Worm (Caenorhabditis elegans) whole organism, L4 larva: ENCODE results near the gene ztf-1.

Experiments
- F37D6.2 ChIP-seq: sonication (generic microtip); optimal IDR thresholded peaks from 2 replicates; lab custom pipeline; 2016; ENCODE audit warnings: mild to moderate bottlenecking, missing genetic modification characterization, missing compliant biosample characterization
- T20F7.1 ChIP-seq: fragments of 200-800 bp; sonication (Bioruptor generic); optimal IDR thresholded peaks from 2 replicates; lab custom pipeline; 2018; ENCODE audit warnings: mild to moderate bottlenecking, missing genetic modification characterization, missing compliant biosample characterization
- Y48G9A.11 ChIP-seq: fragments of 200-800 bp; sonication (Bioruptor generic); IDR thresholded peaks from 2 replicates; pipeline ENCODE4 v1.3.6; 2022; ENCODE audit warnings: missing genetic modification reagents, missing genetic modification characterization, missing compliant biosample characterization
- ZK546.5 ChIP-seq, 2 experiments: sonication (generic microtip); optimal IDR thresholded peaks; 2 replicates each; lab custom pipeline; 2017; ENCODE audit warnings: missing biosample characterization in 2 of 2, missing genetic modification characterization in 2 of 2
- aha-1 ChIP-seq: fragments of 150-350 bp; peaks from one replicate; lab custom pipeline; 2014; ENCODE audit warnings: missing biosample characterization, missing genetic modification characterization
- aly-2 ChIP-seq: sonication (generic microtip); optimal IDR thresholded peaks from 2 replicates; lab custom pipeline; 2018; ENCODE audit warnings: missing biosample characterization, missing genetic modification characterization
- ama-1 ChIP-seq: fragments of 150-350 bp; optimal IDR thresholded peaks from 2 replicates; lab custom pipeline; 2014; ENCODE audit warnings: inconsistent platforms, mixed read lengths
- ceh-20 ChIP-seq: fragments of 200-800 bp; sonication (Bioruptor generic); IDR thresholded peaks from 2 replicates; pipeline ENCODE4 v1.3.6; 2022; ENCODE audit warnings: missing genetic modification reagents, missing genetic modification characterization, missing compliant biosample characterization
- ceh-82 ChIP-seq: sonication (generic microtip); optimal IDR thresholded peaks from 2 replicates; lab custom pipeline; 2017; ENCODE audit warnings: missing biosample characterization, missing genetic modification characterization
- cey-2 ChIP-seq: sonication (generic microtip); optimal IDR thresholded peaks from 3 replicates; lab custom pipeline; 2017; ENCODE audit warnings: missing genetic modification characterization, mild to moderate bottlenecking, missing compliant biosample characterization, antibody characterized with exemption, borderline replicate concordance; ENCODE audit not compliant: insufficient read depth
- daf-12 ChIP-seq: fragments of 150-350 bp; optimal IDR thresholded peaks from 2 replicates; lab custom pipeline; 2014; ENCODE audit warnings: missing biosample characterization, missing genetic modification reagents, missing genetic modification characterization
- daf-16 ChIP-seq, 3 experiments: sonication (generic microtip); optimal IDR thresholded peaks; 2 replicates each; lab custom pipeline; 2016 to 2017; ENCODE audit warnings: missing genetic modification characterization in 3 of 3, missing genetic modification reagents in 3 of 3, mild to moderate bottlenecking in 2 of 3, missing compliant biosample characterization in 2 of 3, missing biosample characterization in 1 of 3, moderate library complexity in 1 of 3
- daf-8 ChIP-seq: fragments of 200-800 bp; sonication (Bioruptor generic); IDR thresholded peaks from 2 replicates; pipeline ENCODE4 v1.3.6; 2022; ENCODE audit warnings: missing genetic modification characterization, missing compliant biosample characterization
- dmd-6 ChIP-seq: fragments of 200-800 bp; sonication (Bioruptor generic); IDR thresholded peaks from 2 replicates; pipeline ENCODE4 v1.3.6; 2022; ENCODE audit warnings: missing genetic modification reagents, missing genetic modification characterization, missing compliant biosample characterization
- dmd-8 ChIP-seq: fragments of 200-800 bp; sonication (Bioruptor generic); IDR thresholded peaks from 2 replicates; pipeline ENCODE4 v1.3.6; 2022; ENCODE audit warnings: missing genetic modification characterization, missing compliant biosample characterization
- dpl-1 ChIP-seq: fragments of 150-350 bp; optimal IDR thresholded peaks from 2 replicates; lab custom pipeline; 2014; ENCODE audit warnings: missing biosample characterization, missing genetic modification reagents, missing genetic modification characterization
- egl-43 ChIP-seq: fragments of 200-800 bp; sonication (Bioruptor generic); IDR thresholded peaks from 2 replicates; pipeline ENCODE4 v1.3.6; 2022; ENCODE audit warnings: missing genetic modification reagents, missing genetic modification characterization, missing compliant biosample characterization
- fkh-10 ChIP-seq: fragments of 150-350 bp; optimal IDR thresholded peaks from 2 replicates; lab custom pipeline; 2014; ENCODE audit warnings: missing biosample characterization, missing genetic modification reagents, missing genetic modification characterization
- hlh-11 ChIP-seq: fragments of 200-800 bp; sonication (Bioruptor generic); optimal IDR thresholded peaks from 2 replicates; lab custom pipeline; 2018; ENCODE audit warnings: mild to moderate bottlenecking, missing genetic modification characterization, missing compliant biosample characterization
- hmg-1.1 ChIP-seq: fragments of 200-800 bp; sonication (Bioruptor generic); IDR thresholded peaks from 2 replicates; pipeline ENCODE4 v1.3.6; 2022; ENCODE audit warnings: missing genetic modification reagents, missing genetic modification characterization, missing compliant biosample characterization
- lin-13 ChIP-seq: fragments of 150-350 bp; optimal IDR thresholded peaks from 2 replicates; lab custom pipeline; 2014; ENCODE audit warnings: missing biosample characterization, missing genetic modification reagents, missing genetic modification characterization
- lir-3 ChIP-seq: sonication (generic microtip); optimal IDR thresholded peaks from 2 replicates; lab custom pipeline; 2016; ENCODE audit warnings: mild to moderate bottlenecking, missing genetic modification characterization, missing compliant biosample characterization
- lsy-2 ChIP-seq, 2 experiments: fragments of 150-350 bp in 1 of 2; sonication (generic microtip) in 1 of 2; optimal IDR thresholded peaks; 2 replicates each; lab custom pipeline; 2014 to 2017; ENCODE audit warnings: missing biosample characterization in 2 of 2, missing genetic modification characterization in 2 of 2
- madf-9 ChIP-seq: fragments of 200-800 bp; sonication (Bioruptor generic); conservative IDR thresholded peaks from 2 replicates; pipeline ENCODE4 v1.3.6; 2022; ENCODE audit warnings: missing genetic modification reagents, missing genetic modification characterization, missing compliant biosample characterization
- mdl-1 ChIP-seq, 2 experiments: fragments of 150-350 bp in 1 of 2; sonication (generic microtip) in 1 of 2; optimal IDR thresholded peaks; 2 replicates each; lab custom pipeline; 2014 to 2017; ENCODE audit warnings: missing biosample characterization in 2 of 2, missing genetic modification characterization in 2 of 2
- mes-2 ChIP-seq: sonication (generic microtip); optimal IDR thresholded peaks from 2 replicates; lab custom pipeline; 2016; ENCODE audit warnings: missing genotype, mild to moderate bottlenecking, missing genetic modification characterization, missing compliant biosample characterization; ENCODE audit not compliant: poor library complexity, severe bottlenecking
- mxl-2 ChIP-seq: fragments of 200-800 bp; sonication (Bioruptor generic); conservative IDR thresholded peaks from 2 replicates; pipeline ENCODE4 v1.3.6; 2022; ENCODE audit warnings: missing genetic modification reagents, missing genetic modification characterization, missing compliant biosample characterization
- mxl-3 ChIP-seq: fragments of 200-800 bp; sonication (Bioruptor generic); optimal IDR thresholded peaks from 2 replicates; lab custom pipeline; 2018; ENCODE audit warnings: mild to moderate bottlenecking, missing genetic modification characterization, missing compliant biosample characterization
- nhr-102 ChIP-seq: sonication (generic microtip); optimal IDR thresholded peaks from 2 replicates; lab custom pipeline; 2016; ENCODE audit warnings: mild to moderate bottlenecking, missing genetic modification characterization, moderate library complexity, missing compliant biosample characterization
- nhr-11 ChIP-seq: fragments of 150-350 bp; optimal IDR thresholded peaks from 2 replicates; lab custom pipeline; 2014; ENCODE audit warnings: missing biosample characterization, missing genetic modification characterization
- nhr-111 ChIP-seq: fragments of 200-800 bp; sonication (Bioruptor generic); optimal IDR thresholded peaks from 2 replicates; lab custom pipeline; 2018; ENCODE audit warnings: mild to moderate bottlenecking, missing genetic modification characterization, missing compliant biosample characterization
- nhr-25 ChIP-seq: sonication (generic microtip); optimal IDR thresholded peaks from 2 replicates; lab custom pipeline; 2017; ENCODE audit warnings: missing genetic modification characterization, mild to moderate bottlenecking, missing compliant biosample characterization, antibody characterized with exemption, moderate library complexity, borderline replicate concordance; ENCODE audit not compliant: insufficient read depth
- nhr-28 ChIP-seq: fragments of 150-350 bp; optimal IDR thresholded peaks from 2 replicates; lab custom pipeline; 2014; ENCODE audit warnings: missing biosample characterization, missing genetic modification characterization
- nhr-48 ChIP-seq: sonication (generic microtip); optimal IDR thresholded peaks from 2 replicates; lab custom pipeline; 2016; ENCODE audit warnings: mild to moderate bottlenecking, missing genetic modification characterization, missing compliant biosample characterization
- nhr-77 ChIP-seq: fragments of 150-350 bp; optimal IDR thresholded peaks from 2 replicates; lab custom pipeline; 2014; ENCODE audit warnings: missing biosample characterization, missing genetic modification characterization
- pqm-1 ChIP-seq: sonication (generic microtip); optimal IDR thresholded peaks from 2 replicates; lab custom pipeline; 2017; ENCODE audit warnings: missing biosample characterization, missing genetic modification characterization
- rbr-2 ChIP-seq: sonication (generic microtip); optimal IDR thresholded peaks from 2 replicates; lab custom pipeline; 2016; ENCODE audit warnings: missing genotype, missing genetic modification characterization, missing compliant biosample characterization
- sdz-12 ChIP-seq: fragments of 200-800 bp; sonication (Bioruptor generic); optimal IDR thresholded peaks from 2 replicates; lab custom pipeline; 2018; ENCODE audit warnings: mild to moderate bottlenecking, missing genetic modification characterization, missing compliant biosample characterization
- snpc-1.2 ChIP-seq: fragments of 200-800 bp; sonication (Bioruptor generic); IDR thresholded peaks from 2 replicates; pipeline ENCODE4 v1.3.6; 2022; ENCODE audit warnings: missing genetic modification reagents, missing genetic modification characterization, missing compliant biosample characterization
- tag-97 ChIP-seq: fragments of 200-800 bp; sonication (Bioruptor generic); IDR thresholded peaks from 2 replicates; pipeline ENCODE4 v1.3.6; 2022; ENCODE audit warnings: missing genetic modification characterization, missing compliant biosample characterization
- tra-1 ChIP-seq: fragments of 200-800 bp; sonication (Bioruptor generic); IDR thresholded peaks from 2 replicates; pipeline ENCODE4 v1.3.6; 2022; ENCODE audit warnings: missing genetic modification reagents, missing genetic modification characterization, missing compliant biosample characterization
- unc-39 ChIP-seq: sonication (generic microtip); optimal IDR thresholded peaks from 2 replicates; lab custom pipeline; 2017; ENCODE audit warnings: missing biosample characterization, missing genetic modification characterization
- unc-62 ChIP-seq, 3 experiments: fragments of 150-350 bp in 1 of 3; sonication (generic microtip); optimal IDR thresholded peaks in 2 of 3; peaks in 1 of 3; 1 replicate in 1 of 3; 2 replicates in 2 of 3; lab custom pipeline; 2014 to 2017; ENCODE audit warnings: missing biosample characterization in 3 of 3, missing genetic modification characterization in 3 of 3, missing genetic modification reagents in 3 of 3, missing genotype in 1 of 3
- vab-7 ChIP-seq: fragments of 200-800 bp; sonication (Bioruptor generic); IDR thresholded peaks from 2 replicates; pipeline ENCODE4 v1.3.6; 2022; ENCODE audit warnings: missing genetic modification reagents, missing genetic modification characterization, missing compliant biosample characterization
- zip-11 ChIP-seq: fragments of 200-800 bp; sonication (Bioruptor generic); IDR thresholded peaks from 2 replicates; pipeline ENCODE4 v1.3.6; 2022; ENCODE audit warnings: missing genetic modification characterization, missing compliant biosample characterization
- zip-2 ChIP-seq: fragments of 150-350 bp; optimal IDR thresholded peaks from 2 replicates; lab custom pipeline; 2014; ENCODE audit warnings: missing biosample characterization, missing genetic modification characterization
- ztf-11 ChIP-seq: fragments of 150-350 bp; optimal IDR thresholded peaks from 2 replicates; lab custom pipeline; 2014; ENCODE audit warnings: missing biosample characterization, missing genetic modification characterization
- ztf-7 ChIP-seq: fragments of 150-350 bp; optimal IDR thresholded peaks from 2 replicates; lab custom pipeline; 2014; ENCODE audit warnings: missing biosample characterization, missing genetic modification characterization

Gene ztf-1

DNA sequence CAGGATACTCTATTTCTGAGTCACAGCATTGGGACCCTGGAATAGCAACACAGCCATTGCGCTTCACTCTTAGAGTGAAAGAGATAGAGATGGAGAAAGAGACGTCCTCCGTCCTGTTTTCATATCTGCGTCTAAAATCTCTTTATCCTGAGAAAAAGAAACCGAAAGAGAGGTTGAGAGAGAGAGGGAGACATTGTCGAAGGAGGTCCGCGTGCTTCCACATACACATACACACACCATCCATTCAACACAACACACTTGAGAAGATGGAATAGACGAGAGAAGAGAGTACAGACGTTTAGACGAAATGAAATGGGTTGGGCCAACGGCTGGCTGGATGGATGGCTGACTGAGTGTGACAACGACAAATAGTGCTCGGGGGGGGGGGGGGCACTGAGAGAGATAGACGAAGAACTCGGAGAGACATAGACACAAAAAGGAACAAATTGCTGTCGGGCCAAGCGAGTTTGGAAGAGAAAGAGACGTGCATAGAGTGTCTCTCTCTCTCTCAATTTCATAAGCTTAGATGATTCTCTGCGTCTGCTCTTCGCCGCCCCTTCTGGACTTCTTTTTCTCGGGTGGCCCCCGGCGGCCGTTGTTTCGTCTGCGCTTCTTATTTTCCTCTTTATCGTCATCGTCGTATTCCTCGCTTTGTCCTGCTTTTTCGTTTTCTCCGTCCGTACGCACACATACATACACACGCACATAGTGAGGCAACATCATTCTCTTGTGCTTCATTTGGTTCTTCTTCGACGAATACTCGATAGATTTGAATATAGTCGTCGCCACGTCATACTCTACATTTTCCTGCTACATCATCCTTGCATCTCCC, 8.0 kb upstream of the ztf-1 start, which contains the start of gene F54F2.6:
Gene F54F2.6 (minus strand): TSS at position 738 of the 832 bp plus-strand sequence.
- TF ChIP-seq aly-2 (tag; lab: Kevin White, UChicago): no peak
- no peak for TF ChIP-seq vab-7 (GFP tag; lab: Robert Waterston, UW)
- no peak for TF ChIP-seq snpc-1.2 (GFP tag; lab: Robert Waterston, UW)
- TF ChIP-seq rbr-2 (tag; lab: Kevin White, UChicago): peak; percentile 93
- TF ChIP-seq hmg-1.1 (GFP tag; lab: Robert Waterston, UW): peak; percentile 77
- peak; percentile 99 for TF ChIP-seq aha-1 (tag; lab: Kevin White, UChicago)
- TF ChIP-seq sdz-12 (GFP tag; lab: Kevin White, UChicago): no peak
- TF ChIP-seq nhr-77: peak; percentile 10
- TF ChIP-seq egl-43: peak; percentile 79
- 0 out of 2 replicates have a peak, but pooled peaks have one; percentile 32 for TF ChIP-seq tag-97
- TF ChIP-seq ZK546.5 (tag; optimal IDR thresholded peaks at IDR 0.05; lab: Kevin White, UChicago): no peak
- TF ChIP-seq daf-8: no peak
- TF ChIP-seq dmd-8: peak; percentile 67; the same call in 1 of the 2 replicates
- no peak for TF ChIP-seq unc-39 (tag; lab: Kevin White, UChicago)
- peak; percentile 57 for TF ChIP-seq lin-13 (GFP tag; lab: Kevin White, UChicago)
- TF ChIP-seq nhr-25: peak; percentile 10
- TF ChIP-seq ama-1: peak; percentile 5
- TF ChIP-seq ztf-7: no peak
- TF ChIP-seq hlh-11: peak; percentile 98
- no peak for TF ChIP-seq lir-3
- TF ChIP-seq dmd-6: peak; percentile 78
- TF ChIP-seq daf-12 (tag; lab: Kevin White, UChicago): no peak
- peak; percentile 33 for TF ChIP-seq dpl-1 (GFP tag; lab: Kevin White, UChicago)
- peak; percentile 82 for TF ChIP-seq T20F7.1 (GFP tag; lab: Kevin White, UChicago)
- TF ChIP-seq nhr-48 (tag; lab: Kevin White, UChicago): peak; percentile 86
- 0 out of 2 replicates have a peak, but pooled peaks have one; percentile 4 for TF ChIP-seq madf-9 (GFP tag; lab: Robert Waterston, UW)
- peak; percentile 35 for TF ChIP-seq pqm-1 (tag; lab: Kevin White, UChicago)
- peak; percentile 86 for TF ChIP-seq ceh-20 (GFP tag; lab: Robert Waterston, UW)
- peak; percentile 86 to 89 for TF ChIP-seq lsy-2 (tag; optimal IDR thresholded peaks at IDR 0.05; lab: Kevin White, UChicago)
- peak; percentile 81 for TF ChIP-seq nhr-11 (tag; lab: Kevin White, UChicago)
- peak; percentile 25 for TF ChIP-seq zip-2 (tag; lab: Kevin White, UChicago)
- TF ChIP-seq F37D6.2 (tag; lab: Kevin White, UChicago): peak; percentile 90
- TF ChIP-seq nhr-102 (tag; lab: Kevin White, UChicago): peak; percentile 25
- TF ChIP-seq ztf-11 (tag; lab: Kevin White, UChicago): no peak
- peak; percentile 69 for TF ChIP-seq mes-2 (tag; lab: Kevin White, UChicago)
- TF ChIP-seq fkh-10: peak; percentile 74
- TF ChIP-seq Y48G9A.11 (GFP tag; lab: Robert Waterston, UW): no peak
- TF ChIP-seq cey-2 (tag; lab: Kevin White, UChicago): no peak
- peak; percentile 67 for TF ChIP-seq tra-1 (GFP tag; lab: Robert Waterston, UW)
- peak; percentile 69 to 98 for TF ChIP-seq mdl-1 (tag; optimal IDR thresholded peaks at IDR 0.05; lab: Kevin White, UChicago)
- TF ChIP-seq nhr-28 (tag; lab: Kevin White, UChicago): peak; percentile 65
- TF ChIP-seq nhr-111 (GFP tag; lab: Kevin White, UChicago): no peak
- TF ChIP-seq mxl-2: no peak
- TF ChIP-seq unc-62 (GFP tag; optimal IDR thresholded peaks at IDR 0.05 in 1 of 2; lab: Kevin White, UChicago): peak in 1 of 2 experiments; percentile 100
- peak; percentile 89 for TF ChIP-seq unc-62 (tag; optimal IDR thresholded peaks at IDR 0.05; lab: Kevin White, UChicago)
- TF ChIP-seq daf-16 (GFP tag; optimal IDR thresholded peaks at IDR 0.05; lab: Kevin White, UChicago): peak; percentile 20 to 93
- TF ChIP-seq daf-16 (tag; optimal IDR thresholded peaks at IDR 0.05; lab: Kevin White, UChicago): peak; percentile 8
- no peak for TF ChIP-seq zip-11 (GFP tag; lab: Robert Waterston, UW)
- TF ChIP-seq ceh-82 (tag; lab: Kevin White, UChicago): no peak
- TF ChIP-seq mxl-3: peak; percentile 89
